Worm (Caenorhabditis elegans) whole organism, late embryonic: ENCODE results near the gene clc-13.
A peak's percentile ranks its signal among the peaks of the same experiment; 100 is the strongest.

ENCODE experiments used
- F13H6.1 ChIP-seq: sonication (generic microtip); optimal IDR thresholded peaks from 2 replicates; lab custom pipeline; 2016; ENCODE audit warnings: missing genetic modification characterization, missing compliant biosample characterization
- Y22D7AL.16 ChIP-seq: sonication (generic microtip); optimal IDR thresholded peaks from 2 replicates; lab custom pipeline; 2016; ENCODE audit warnings: missing genetic modification characterization, missing compliant biosample characterization
- ama-1 ChIP-seq: fragments of 150-350 bp; optimal IDR thresholded peaks from 2 replicates; lab custom pipeline; 2014
- ceh-18 ChIP-seq: sonication (generic microtip); optimal IDR thresholded peaks from 2 replicates; lab custom pipeline; 2016; ENCODE audit warnings: missing genetic modification characterization, missing compliant biosample characterization
- ceh-19 ChIP-seq: fragments of 200-800 bp; sonication (Bioruptor generic); optimal IDR thresholded peaks from 2 replicates; lab custom pipeline; 2018; ENCODE audit warnings: mild to moderate bottlenecking, missing genetic modification characterization, missing compliant biosample characterization
- ceh-2 ChIP-seq: sonication (generic microtip); optimal IDR thresholded peaks from 2 replicates; lab custom pipeline; 2016; ENCODE audit warnings: missing genotype, missing genetic modification characterization, missing compliant biosample characterization
- ceh-24 ChIP-seq: sonication (generic microtip); optimal IDR thresholded peaks from 2 replicates; lab custom pipeline; 2016; ENCODE audit warnings: mild to moderate bottlenecking, missing genetic modification characterization, missing compliant biosample characterization
- ceh-31 ChIP-seq: sonication (generic microtip); optimal IDR thresholded peaks from 2 replicates; lab custom pipeline; 2016; ENCODE audit warnings: missing genetic modification characterization, missing compliant biosample characterization
- ceh-34 ChIP-seq: sonication (generic microtip); optimal IDR thresholded peaks from 2 replicates; lab custom pipeline; 2016; ENCODE audit warnings: mild to moderate bottlenecking, missing genetic modification characterization, missing compliant biosample characterization
- ceh-9 ChIP-seq: sonication (generic microtip); optimal IDR thresholded peaks from 2 replicates; lab custom pipeline; 2016; ENCODE audit warnings: mild to moderate bottlenecking, missing genetic modification characterization, inconsistent platforms, missing compliant biosample characterization
- dmd-4 ChIP-seq: sonication (generic microtip); optimal IDR thresholded peaks from 2 replicates; lab custom pipeline; 2016; ENCODE audit warnings: borderline replicate concordance, missing genetic modification characterization, missing compliant biosample characterization
- ets-4 ChIP-seq: sonication (generic microtip); optimal IDR thresholded peaks from 2 replicates; lab custom pipeline; 2016; ENCODE audit warnings: missing genetic modification characterization, missing compliant biosample characterization
- eyg-1 ChIP-seq: sonication (generic microtip); optimal IDR thresholded peaks from 2 replicates; lab custom pipeline; 2016; ENCODE audit warnings: missing genotype, missing genetic modification characterization, missing compliant biosample characterization
- fax-1 ChIP-seq: sonication (generic microtip); optimal IDR thresholded peaks from 2 replicates; lab custom pipeline; 2016; ENCODE audit warnings: missing genotype, missing genetic modification characterization, missing compliant biosample characterization
- fkh-6 ChIP-seq: sonication (generic microtip); optimal IDR thresholded peaks from 2 replicates; lab custom pipeline; 2016; ENCODE audit warnings: missing genetic modification characterization, missing compliant biosample characterization
- gmeb-2 ChIP-seq: sonication (generic microtip); optimal IDR thresholded peaks from 2 replicates; lab custom pipeline; 2016; ENCODE audit warnings: missing genetic modification characterization, inconsistent platforms, missing compliant biosample characterization
- hlh-13 ChIP-seq: fragments of 200-800 bp; sonication (Bioruptor generic); optimal IDR thresholded peaks from 2 replicates; lab custom pipeline; 2018; ENCODE audit warnings: mild to moderate bottlenecking, missing genetic modification characterization, missing compliant biosample characterization
- hlh-6 ChIP-seq: sonication (generic microtip); optimal IDR thresholded peaks from 2 replicates; lab custom pipeline; 2016; ENCODE audit warnings: missing genotype, missing genetic modification characterization, missing compliant biosample characterization
- hlh-8 ChIP-seq: sonication (generic microtip); optimal IDR thresholded peaks from 2 replicates; lab custom pipeline; 2016; ENCODE audit warnings: missing genotype, missing genetic modification characterization, missing compliant biosample characterization
- lim-6 ChIP-seq: sonication (generic microtip); optimal IDR thresholded peaks from 2 replicates; lab custom pipeline; 2016; ENCODE audit warnings: missing genetic modification characterization, missing compliant biosample characterization
- lin-11 ChIP-seq: fragments of 200-800 bp; sonication (Bioruptor generic); optimal IDR thresholded peaks from 2 replicates; lab custom pipeline; 2018; ENCODE audit warnings: mild to moderate bottlenecking, missing genetic modification characterization, missing compliant biosample characterization
- madf-2 ChIP-seq: sonication (generic microtip); optimal IDR thresholded peaks from 2 replicates; lab custom pipeline; 2017; ENCODE audit warnings: missing genetic modification characterization, missing compliant biosample characterization
- mec-3 ChIP-seq: sonication (generic microtip); optimal IDR thresholded peaks from 2 replicates; lab custom pipeline; 2016; ENCODE audit warnings: borderline replicate concordance, missing genetic modification characterization, missing compliant biosample characterization
- nhr-232 ChIP-seq: sonication (generic microtip); optimal IDR thresholded peaks from 2 replicates; lab custom pipeline; 2016; ENCODE audit warnings: missing genetic modification characterization, missing compliant biosample characterization
- pag-3 ChIP-seq: sonication (generic microtip); optimal IDR thresholded peaks from 2 replicates; lab custom pipeline; 2016; ENCODE audit warnings: missing compliant biosample characterization, missing genetic modification characterization, borderline replicate concordance
- pat-9 ChIP-seq: fragments of 200-800 bp; sonication (Bioruptor generic); optimal IDR thresholded peaks from 2 replicates; lab custom pipeline; 2018; ENCODE audit warnings: mild to moderate bottlenecking, missing genetic modification characterization, moderate library complexity, missing compliant biosample characterization
- pha-2 ChIP-seq: sonication (generic microtip); optimal IDR thresholded peaks from 2 replicates; lab custom pipeline; 2017; ENCODE audit warnings: mild to moderate bottlenecking, missing genetic modification characterization, missing compliant biosample characterization
- pha-4 ChIP-seq: fragments of 150-350 bp; optimal IDR thresholded peaks from 2 replicates; lab custom pipeline; 2018; ENCODE audit warnings: missing biosample characterization, missing genetic modification reagents, missing genetic modification characterization
- ref-2 ChIP-seq: sonication (generic microtip); optimal IDR thresholded peaks from 2 replicates; lab custom pipeline; 2016; ENCODE audit warnings: missing genetic modification characterization, missing compliant biosample characterization
- sdc-2 ChIP-seq: sonication (generic microtip); optimal IDR thresholded peaks from 2 replicates; lab custom pipeline; 2016; ENCODE audit warnings: missing genotype, missing genetic modification characterization, missing compliant biosample characterization
- tbx-7 ChIP-seq: sonication (generic microtip); optimal IDR thresholded peaks from 2 replicates; lab custom pipeline; 2016; ENCODE audit warnings: missing genotype, missing genetic modification characterization, missing compliant biosample characterization
- ttx-3 ChIP-seq: sonication (generic microtip); optimal IDR thresholded peaks from 2 replicates; lab custom pipeline; 2016; ENCODE audit warnings: missing genetic modification reagents, missing genetic modification characterization, missing compliant biosample characterization
- unc-3 ChIP-seq, 2 experiments: fragments of 200-800 bp in 1 of 2; sonication (Bioruptor generic) in 1 of 2; sonication (generic microtip) in 1 of 2; conservative IDR thresholded peaks in 1 of 2; optimal IDR thresholded peaks in 1 of 2; 2 replicates each; pipeline versions ENCODE4 v1.3.6 to Lab custom; 2016 to 2022; ENCODE audit warnings: missing compliant biosample characterization in 2 of 2, missing genetic modification characterization in 2 of 2, missing genetic modification reagents in 1 of 2
- unc-42 ChIP-seq: sonication (generic microtip); optimal IDR thresholded peaks from 2 replicates; lab custom pipeline; 2016; ENCODE audit warnings: missing genotype, missing genetic modification characterization, missing compliant biosample characterization
- unc-55 ChIP-seq: sonication (generic microtip); optimal IDR thresholded peaks from 2 replicates; lab custom pipeline; 2017; ENCODE audit warnings: missing biosample characterization, missing genetic modification reagents, missing genetic modification characterization
- unc-86 ChIP-seq: sonication (generic microtip); optimal IDR thresholded peaks from 2 replicates; lab custom pipeline; 2016; ENCODE audit warnings: missing genetic modification characterization, missing compliant biosample characterization
- zip-5 ChIP-seq: sonication (generic microtip); optimal IDR thresholded peaks from 2 replicates; lab custom pipeline; 2016; ENCODE audit warnings: missing genetic modification characterization, missing compliant biosample characterization
- ztf-16 ChIP-seq: sonication (generic microtip); optimal IDR thresholded peaks from 2 replicates; lab custom pipeline; 2017; ENCODE audit warnings: missing genetic modification characterization, missing compliant biosample characterization

clc-13 gene

ce11 chrV:17019690-17020089 lies 5.5 kb downstream of the clc-13 start, which contains the start of gene F49H6.17:
TSS of gene F49H6.17 (plus strand) at chrV:17019990.
- TF ChIP-seq ttx-3 (tag; lab: Kevin White, UChicago) (no peak), Y22D7AL.16 (no peak), pat-9 (tag; lab: Kevin White, UChicago) (no peak), ztf-16 (tag; lab: Kevin White, UChicago) (no peak), F13H6.1 (tag; lab: Kevin White, UChicago) (no peak), ceh-18 (tag; lab: Kevin White, UChicago) (no peak), unc-86 (no peak), ama-1 (lab: Kevin White, UChicago) (no peak), ceh-31 (tag; lab: Kevin White, UChicago) (no peak), unc-3 (GFP tag; conservative IDR thresholded peaks at IDR 0.05; lab: Robert Waterston, UW) (no peak), unc-3 (tag; optimal IDR thresholded peaks at IDR 0.05; lab: Kevin White, UChicago) (no peak), pha-2 (no peak), gmeb-2 (tag; lab: Kevin White, UChicago) (no peak), lin-11 (tag; lab: Kevin White, UChicago) (no peak), ceh-9 (tag; lab: Kevin White, UChicago) (no peak), eyg-1 (tag; lab: Kevin White, UChicago) (no peak), pha-4 (tag; lab: Kevin White, UChicago) (no peak), ceh-24 (tag; lab: Kevin White, UChicago) (no peak), ets-4 (no peak), hlh-13 (GFP tag; lab: Kevin White, UChicago) (no peak)

ce11 chrV:17021361-17021760 lies 7.2 kb downstream of the clc-13 start, which contains the start of gene F49H6.12:
TSS of gene F49H6.12 (minus strand) at chrV:17021461.
- TF ChIP-seq ceh-9 (tag; lab: Kevin White, UChicago) (no peak), madf-2 (tag; lab: Kevin White, UChicago) (no peak), unc-55 (GFP tag; lab: Kevin White, UChicago) (no peak), pat-9 (tag; lab: Kevin White, UChicago) (no peak), ceh-2 (tag; lab: Kevin White, UChicago) (no peak), unc-3 (GFP tag; conservative IDR thresholded peaks at IDR 0.05; lab: Robert Waterston, UW) (no peak), unc-3 (tag; optimal IDR thresholded peaks at IDR 0.05; lab: Kevin White, UChicago) (no peak), fkh-6 (tag; lab: Kevin White, UChicago) (no peak), tbx-7 (tag; lab: Kevin White, UChicago) (no peak), hlh-6 (tag; lab: Kevin White, UChicago) (no peak), ceh-19 (GFP tag; lab: Kevin White, UChicago) (no peak), lim-6 (tag; lab: Kevin White, UChicago) (no peak), ets-4 (no peak), hlh-8 (tag; lab: Kevin White, UChicago) (no peak)
- TF ChIP-seq, all 69 proteins: peak for 0

- peak; percentile 66 for TF ChIP-seq pag-3 (tag; lab: Kevin White, UChicago)
Measured at ce11 chrV:17022100-17022499, 7.9 kb downstream of the clc-13 start.

ce11 chrV:17022613-17023322 lies 8.6 kb downstream of the clc-13 start, which contains the start of the genes F49H6.8 and F49H6.5:
TSS of gene F49H6.8 (minus strand) at chrV:17022663.
TSS of gene F49H6.5 (plus strand) at chrV:17023241.
- TF ChIP-seq sdc-2 (tag; lab: Kevin White, UChicago) (no peak), ztf-16 (tag; lab: Kevin White, UChicago) (no peak), unc-42 (no peak), ceh-34 (tag; lab: Kevin White, UChicago) (no peak), ref-2 (tag; lab: Kevin White, UChicago) (no peak), mec-3 (tag; lab: Kevin White, UChicago) (no peak), zip-5 (tag; lab: Kevin White, UChicago) (no peak), ceh-31 (tag; lab: Kevin White, UChicago) (no peak), hlh-8 (tag; lab: Kevin White, UChicago) (no peak), ama-1 (lab: Kevin White, UChicago) (no peak), dmd-4 (tag; lab: Kevin White, UChicago) (no peak), fax-1 (tag; lab: Kevin White, UChicago) (no peak), nhr-232 (no peak), lim-6 (tag; lab: Kevin White, UChicago) (no peak)
